Worm (Caenorhabditis elegans) whole organism, L4/young adult: Measurements from ENCODE around the gene F13B12.6.

ENCODE experiments used
- W03F9.2 ChIP-seq: fragments of 150-350 bp; optimal IDR thresholded peaks from 2 replicates; lab custom pipeline; 2014; ENCODE audit warnings: missing biosample characterization, missing genetic modification characterization
- dao-5 ChIP-seq: sonication (generic microtip); optimal IDR thresholded peaks from 2 replicates; lab custom pipeline; 2016; ENCODE audit warnings: missing genotype, missing genetic modification characterization, moderate library complexity, missing compliant biosample characterization

- TF ChIP-seq W03F9.2 (tag; lab: Kevin White, UChicago), result no peak
- TF ChIP-seq dao-5 (tag; lab: Kevin White, UChicago), result no peak
These were observed 11.4 kb upstream of the F13B12.6 start, which contains the start of gene F13B12.2 for ce11 chrIV:10429129-10429528.
